Worm (Caenorhabditis elegans): Measurements from ENCODE around the gene clec-21.

DNA sequence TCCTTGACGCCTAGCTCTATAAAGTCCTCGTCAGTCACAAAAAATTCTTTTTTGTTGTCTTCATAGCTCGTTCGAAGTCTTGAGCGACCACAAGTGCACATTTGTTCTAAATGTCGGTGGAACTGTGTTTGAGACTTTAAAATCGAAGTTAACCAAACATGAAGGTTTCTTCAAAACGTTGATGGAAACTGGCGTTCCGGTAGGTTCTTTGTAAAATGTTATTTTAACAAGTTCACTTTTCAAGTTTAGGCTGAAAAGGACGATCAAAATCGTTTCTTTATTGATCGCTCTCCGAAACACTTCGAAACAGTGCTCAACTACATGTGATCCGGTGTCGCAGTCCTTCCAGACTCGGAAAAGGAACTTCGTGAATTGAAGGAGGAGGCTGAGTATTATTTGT, 40.5 kb upstream of the clec-21 start, which contains the start of gene fbxa-160:
- no peak for TF ChIP-seq lin-13 (GFP tag; optimal IDR thresholded peaks at IDR 0.05)
- TF ChIP-seq ama-1 (optimal IDR thresholded peaks at IDR 0.05), result no peak
- TF ChIP-seq ceh-8 (GFP tag; optimal IDR thresholded peaks at IDR 0.05), result no peak
- no peak for TF ChIP-seq mep-1 (tag; optimal IDR thresholded peaks at IDR 0.05)
- TF ChIP-seq elt-3 (tag; optimal IDR thresholded peaks at IDR 0.05), result no peak
- TF ChIP-seq unc-130 (tag; optimal IDR thresholded peaks at IDR 0.05), result no peak
- no peak for TF ChIP-seq C34B4.2 (tag; optimal IDR thresholded peaks at IDR 0.05)

Measured in whole organism, L1 larva.